Fruit fly (Drosophila melanogaster): ENCODE results near the gene Or10a.

Or10a gene

dm6 chrX:11423277-11423717, 6.1 kb upstream of the Or10a start (continued):
- peak; percentile 54 for TF ChIP-seq CG7368 (GFP tag; optimal IDR thresholded peaks at IDR 0.05)
- TF ChIP-seq dsx (GFP tag; optimal IDR thresholded peaks at IDR 0.05; ENCODE audit: poor library complexity, severe bottlenecking): no peak
- TF ChIP-seq Smox (GFP tag; optimal IDR thresholded peaks at IDR 0.05): peak; percentile 87
- TF ChIP-seq CG8632 (GFP tag; optimal IDR thresholded peaks at IDR 0.05): peak; percentile 71
- TF ChIP-seq Lpt (GFP tag; optimal IDR thresholded peaks at IDR 0.05): peak; percentile 45
- TF ChIP-seq pdm3 (GFP tag; optimal IDR thresholded peaks at IDR 0.05): peak; percentile 76
- TF ChIP-seq CG4318 (GFP tag; optimal IDR thresholded peaks at IDR 0.05): no peak
- TF ChIP-seq CG10669 (GFP tag; optimal IDR thresholded peaks at IDR 0.05): peak; percentile 29
- TF ChIP-seq cyc (GFP tag; optimal IDR thresholded peaks at IDR 0.05): peak; percentile 91
- TF ChIP-seq Ets21C (GFP tag; optimal IDR thresholded peaks at IDR 0.05): peak; percentile 87
- TF ChIP-seq Met (GFP tag; optimal IDR thresholded peaks at IDR 0.05): peak; percentile 88
- peak; percentile 94 for TF ChIP-seq Hr39 (GFP tag; optimal IDR thresholded peaks at IDR 0.05)
- peak; percentile 45 for TF ChIP-seq CG8319 (GFP tag; optimal IDR thresholded peaks at IDR 0.05)
- TF ChIP-seq CG34406 (GFP tag; optimal IDR thresholded peaks at IDR 0.05): peak; percentile 76
- no peak for TF ChIP-seq CG6808 (GFP tag; optimal IDR thresholded peaks at IDR 0.05)
- TF ChIP-seq spab (GFP tag; optimal IDR thresholded peaks at IDR 0.05): no peak
- TF ChIP-seq CG16779 (tag; optimal IDR thresholded peaks at IDR 0.05): peak; percentile 38
- peak; percentile 93 for TF ChIP-seq CG31627 (GFP tag; optimal IDR thresholded peaks at IDR 0.05)

dm6 chrX:11422532-11422931, 5.3 kb upstream of the Or10a start, which contains the start of gene Gs2:
TSS of gene Gs2 (plus strand) at chrX:11422832.
- TF ChIP-seq CG6163 (GFP tag; IDR thresholded peaks at IDR 0.05): no peak
- no peak for TF ChIP-seq acj6 (GFP tag; optimal IDR thresholded peaks at IDR 0.05)
- peak; percentile 56 for TF ChIP-seq svp (GFP tag)
- peak; percentile 5 for TF ChIP-seq fkh (GFP tag; optimal IDR thresholded peaks at IDR 0.05)

- peak; percentile 19 for TF ChIP-seq Eip75B (GFP tag; optimal IDR thresholded peaks at IDR 0.05)
- TF ChIP-seq fd85E (GFP tag; optimal IDR thresholded peaks at IDR 0.05): no peak
- peak; percentile 26 for TF ChIP-seq acj6 (GFP tag; optimal IDR thresholded peaks at IDR 0.05)
- no peak for TF ChIP-seq Blimp-1 (GFP tag; optimal IDR thresholded peaks at IDR 0.05)
- no peak for TF ChIP-seq Lpt (GFP tag; optimal IDR thresholded peaks at IDR 0.05)
- TF ChIP-seq topi (GFP tag; optimal IDR thresholded peaks at IDR 0.05): peak; percentile 29
- peak; percentile 30 for TF ChIP-seq lz (GFP tag; optimal IDR thresholded peaks at IDR 0.05)
- TF ChIP-seq Hr4 (GFP tag; optimal IDR thresholded peaks at IDR 0.05): peak; percentile 12
- TF ChIP-seq Eip78C (GFP tag): peak; percentile 63
- no peak for TF ChIP-seq CG1621 (tag; optimal IDR thresholded peaks at IDR 0.05)
These were observed 4.8 kb upstream of the Or10a start for dm6 chrX:11422071-11422470.

dm6 chrX:11420752-11421396, 3.7 kb upstream of the Or10a start:
- peak; percentile 19 for TF ChIP-seq svp (GFP tag)
- TF ChIP-seq Eip75B (GFP tag; optimal IDR thresholded peaks at IDR 0.05): no peak
- peak; percentile 53 for TF ChIP-seq vri (GFP tag; optimal IDR thresholded peaks at IDR 0.05)

dm6 chrX:11419962-11420361, 2.7 kb upstream of the Or10a start:
- TF ChIP-seq CG9139 (GFP tag; optimal IDR thresholded peaks at IDR 0.05) (no peak), CG8319 (GFP tag; optimal IDR thresholded peaks at IDR 0.05) (no peak), vri (GFP tag; optimal IDR thresholded peaks at IDR 0.05) (peak; percentile 74), spab (GFP tag; optimal IDR thresholded peaks at IDR 0.05) (no peak)

Data from whole organism, prepupa.